Worm (Caenorhabditis elegans): ENCODE data around the gene smrc-1.

Gene smrc-1

ce11 chrIII:6379129-6379528 lies 11.6 kb upstream of the smrc-1 start, which contains the start of gene C16A3.6 (continued):
- TF ChIP-seq unc-39 (tag; optimal IDR thresholded peaks at IDR 0.05) = no peak
- TF ChIP-seq hmg-1.1 (GFP tag; IDR thresholded peaks at IDR 0.05) = peak; percentile 54
- TF ChIP-seq F10B5.3 (tag; optimal IDR thresholded peaks at IDR 0.05) = no peak
- no peak for TF ChIP-seq nhr-10 (tag; optimal IDR thresholded peaks at IDR 0.05)
- TF ChIP-seq ces-1 (GFP tag; optimal IDR thresholded peaks at IDR 0.05) = no peak
- TF ChIP-seq daf-16 (GFP tag; optimal IDR thresholded peaks at IDR 0.05) = no peak
- TF ChIP-seq daf-16 (tag; optimal IDR thresholded peaks at IDR 0.05) = peak; percentile 15
- no peak for TF ChIP-seq tra-1 (GFP tag; IDR thresholded peaks at IDR 0.05)
- no peak for TF ChIP-seq nhr-42 (GFP tag; IDR thresholded peaks at IDR 0.05)
- TF ChIP-seq pqm-1 (tag; optimal IDR thresholded peaks at IDR 0.05) = no peak
- no peak for TF ChIP-seq lir-3 (tag; optimal IDR thresholded peaks at IDR 0.05)
- no peak for TF ChIP-seq F44E2.7 (GFP tag; IDR thresholded peaks at IDR 0.05)
- no peak for TF ChIP-seq nhr-28 (tag; optimal IDR thresholded peaks at IDR 0.05)
- no peak for TF ChIP-seq ZK337.2 (GFP tag; IDR thresholded peaks at IDR 0.05)
- TF ChIP-seq unc-130 (GFP tag; optimal IDR thresholded peaks at IDR 0.05) = no peak
- TF ChIP-seq mxl-3 (GFP tag; optimal IDR thresholded peaks at IDR 0.05) = no peak
- no peak for TF ChIP-seq lin-29 (GFP tag; IDR thresholded peaks at IDR 0.05)
- TF ChIP-seq jun-1 (tag; optimal IDR thresholded peaks at IDR 0.05) = no peak
- no peak for TF ChIP-seq dmd-9 (GFP tag; IDR thresholded peaks at IDR 0.05)
- no peak for TF ChIP-seq lin-39 (tag; optimal IDR thresholded peaks at IDR 0.05)
- TF ChIP-seq mdl-1 (tag; optimal IDR thresholded peaks at IDR 0.05) = peak in 1 of 2 experiments; percentile 26
- TF ChIP-seq hif-1 (tag; optimal IDR thresholded peaks at IDR 0.05) = no peak
- TF ChIP-seq nhr-77 (tag; optimal IDR thresholded peaks at IDR 0.05) = no peak
- no peak for TF ChIP-seq zfp-2 (tag; optimal IDR thresholded peaks at IDR 0.05)
- TF ChIP-seq mdt-29 (GFP tag; IDR thresholded peaks at IDR 0.05) = no peak
- TF ChIP-seq ceh-44 (GFP tag; IDR thresholded peaks at IDR 0.05) = no peak
- TF ChIP-seq lin-1 (GFP tag; IDR thresholded peaks at IDR 0.05) = no peak
- TF ChIP-seq nhr-25 (tag; optimal IDR thresholded peaks at IDR 0.05; ENCODE audit: borderline replicate concordance, insufficient read depth) = no peak
- peak; percentile 22 for TF ChIP-seq mep-1 (tag; optimal IDR thresholded peaks at IDR 0.05)
- TF ChIP-seq nhr-11 (tag; optimal IDR thresholded peaks at IDR 0.05) = no peak
- TF ChIP-seq egl-43 (GFP tag; IDR thresholded peaks at IDR 0.05) = no peak
- no peak for TF ChIP-seq hlh-11 (tag; optimal IDR thresholded peaks at IDR 0.05)
- TF ChIP-seq F37D6.2 (tag; optimal IDR thresholded peaks at IDR 0.05) = no peak
- TF ChIP-seq madf-9 (GFP tag; conservative IDR thresholded peaks at IDR 0.05) = no peak
- 0 out of 2 replicates have a peak, but pooled peaks have one; percentile 23 for TF ChIP-seq daf-19 (GFP tag; conservative IDR thresholded peaks at IDR 0.05)
- TF ChIP-seq gei-8 (GFP tag; optimal IDR thresholded peaks at IDR 0.05) = no peak
- TF ChIP-seq Y5F2A.4 (GFP tag; optimal IDR thresholded peaks at IDR 0.05) = no peak
- TF ChIP-seq nhr-6 (tag; optimal IDR thresholded peaks at IDR 0.05) = no peak
- TF ChIP-seq T20F7.1 (GFP tag; optimal IDR thresholded peaks at IDR 0.05) = no peak
- no peak for TF ChIP-seq mxl-2 (GFP tag; conservative IDR thresholded peaks at IDR 0.05)
- peak; percentile 32 for TF ChIP-seq ama-1 (optimal IDR thresholded peaks at IDR 0.05)
- no peak for TF ChIP-seq snpc-1.2 (GFP tag; IDR thresholded peaks at IDR 0.05)
- no peak for TF ChIP-seq spr-1 (tag; optimal IDR thresholded peaks at IDR 0.05)
- TF ChIP-seq madf-5 (GFP tag; IDR thresholded peaks at IDR 0.05) = no peak
- TF ChIP-seq sdz-12 (GFP tag; optimal IDR thresholded peaks at IDR 0.05) = no peak
- TF ChIP-seq nhr-102 (tag; optimal IDR thresholded peaks at IDR 0.05) = no peak
- TF ChIP-seq dve-1 (tag; optimal IDR thresholded peaks at IDR 0.05; ENCODE audit: insufficient read depth) = peak; percentile 4
- no peak for TF ChIP-seq R02D3.7 (tag; optimal IDR thresholded peaks at IDR 0.05)
- TF ChIP-seq hlh-30 (tag; optimal IDR thresholded peaks at IDR 0.05; ENCODE audit: insufficient read depth) = peak; percentile 75
- no peak for TF ChIP-seq Y105C5A.15 (GFP tag; IDR thresholded peaks at IDR 0.05)
- no peak for TF ChIP-seq spr-3 (GFP tag; optimal IDR thresholded peaks at IDR 0.05)
- no peak for TF ChIP-seq egl-27 (tag; optimal IDR thresholded peaks at IDR 0.05)
